Worm (Caenorhabditis elegans): Measurements from ENCODE around the gene Y49F6B.13.

- TF ChIP-seq tra-4 (tag; optimal IDR thresholded peaks at IDR 0.05) (no peak), hmg-4 (GFP tag; optimal IDR thresholded peaks at IDR 0.05) (no peak), ets-7 (tag; optimal IDR thresholded peaks at IDR 0.05) (no peak), ama-1 (optimal IDR thresholded peaks at IDR 0.05) (no peak), hnd-1 (tag; optimal IDR thresholded peaks at IDR 0.05) (no peak)
These were observed 28.9 kb upstream of the Y49F6B.13 start for ce11 chrII:3500373-3500772.
